Worm (Caenorhabditis elegans): ENCODE data around the gene dyf-13.

DNA sequence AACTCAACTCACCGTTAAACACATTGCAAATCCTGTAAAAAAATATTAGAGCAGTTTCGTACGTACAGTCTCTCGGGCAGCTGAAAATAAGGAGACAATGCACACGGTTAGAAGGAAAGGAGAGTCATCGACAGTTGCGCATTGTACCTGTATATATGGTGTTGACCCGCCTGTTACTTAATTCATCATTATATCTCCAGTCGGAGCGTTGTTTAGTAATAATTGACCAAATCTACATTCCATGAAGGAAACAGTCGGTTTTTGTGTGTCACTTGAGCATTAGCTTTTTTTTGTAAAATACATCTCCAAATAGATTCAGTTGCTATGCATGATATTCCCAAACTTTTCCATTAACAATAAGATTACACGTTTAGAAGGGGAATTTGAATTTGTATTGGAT is 9.6 kb downstream of the dyf-13 start, which contains the start of gene C27H5.12:
- TF ChIP-seq pqm-1 (tag; optimal IDR thresholded peaks at IDR 0.05) = no peak
- TF ChIP-seq R02D3.7 (tag; optimal IDR thresholded peaks at IDR 0.05) = no peak

Measured in whole organism, L3 larva.